Fruit fly (Drosophila melanogaster) whole organism, wandering third instar larva: ENCODE measurements around the gene Cdc6.
A peak's percentile ranks its signal among the peaks of the same experiment; 100 is the strongest.

Experiments
- Abd-B ChIP-seq: fragments of >200 bp; optimal IDR thresholded peaks from 2 replicates; lab custom pipeline; 2017; ENCODE audit warnings: missing biosample characterization, missing genetic modification characterization
- CG32264 ChIP-seq: fragments of 200-800 bp; sonication (Bioruptor generic); optimal IDR thresholded peaks from 2 replicates; lab custom pipeline; 2016; ENCODE audit warnings: missing biosample characterization, missing genetic modification characterization
- CG9705 ChIP-seq: fragments of 200-800 bp; sonication (Bioruptor generic); optimal IDR thresholded peaks from 2 replicates; lab custom pipeline; 2018; ENCODE audit warnings: missing biosample characterization, mild to moderate bottlenecking, missing genetic modification characterization
- CrebA ChIP-seq: fragments of 200-800 bp; sonication (Bioruptor generic); optimal IDR thresholded peaks from 2 replicates; lab custom pipeline; 2016; ENCODE audit warnings: missing biosample characterization, mild to moderate bottlenecking, missing genetic modification characterization, borderline replicate concordance
- Dfd ChIP-seq: fragments of >200 bp; optimal IDR thresholded peaks from 2 replicates; lab custom pipeline; 2017; ENCODE audit warnings: missing biosample characterization, missing genetic modification characterization
- Dif ChIP-seq: fragments of 200-275, 200-300 bp; sonication (Bioruptor generic); optimal IDR thresholded peaks from 2 replicates; lab custom pipeline; 2018; ENCODE audit warnings: missing biosample characterization, missing genetic modification characterization; ENCODE audit not compliant: partially characterized antibody
- HLH106 ChIP-seq: fragments of 200-800 bp; optimal IDR thresholded peaks from 3 replicates; lab custom pipeline; 2019; ENCODE audit warnings: missing biosample characterization, mild to moderate bottlenecking, missing genetic modification characterization, moderate library complexity
- Hnf4 ChIP-seq: fragments of 200-800 bp; sonication (Bioruptor generic); optimal IDR thresholded peaks from 2 replicates; lab custom pipeline; 2016; ENCODE audit warnings: missing biosample characterization, mild to moderate bottlenecking, missing genetic modification characterization
- Mio ChIP-seq: sonication (Bioruptor generic); optimal IDR thresholded peaks from 2 replicates; lab custom pipeline; 2016; ENCODE audit warnings: missing biosample characterization, missing genetic modification characterization
- OdsH ChIP-seq: fragments of 200-800 bp; sonication (Bioruptor generic); optimal IDR thresholded peaks from 2 replicates; lab custom pipeline; 2016; ENCODE audit warnings: missing biosample characterization, mild to moderate bottlenecking, missing genetic modification characterization
- Rel ChIP-seq, 2 experiments: fragments of 200-800 bp; sonication (Bioruptor generic) in 1 of 2; optimal IDR thresholded peaks; 2 replicates in 1 of 2; 3 replicates in 1 of 2; lab custom pipeline; 2016 to 2019; ENCODE audit warnings: mild to moderate bottlenecking in 2 of 2, missing biosample characterization in 2 of 2, missing genetic modification characterization in 2 of 2, moderate library complexity in 1 of 2
- Sp1 ChIP-seq: fragments of 200-800 bp; sonication (Bioruptor generic); optimal IDR thresholded peaks from 3 replicates; lab custom pipeline; 2019; ENCODE audit warnings: missing biosample characterization, mild to moderate bottlenecking, missing genetic modification characterization, moderate library complexity
- Vsx2 ChIP-seq: fragments of 200-300, 225-300 bp; sonication (Bioruptor generic); optimal IDR thresholded peaks from 2 replicates; lab custom pipeline; 2018; ENCODE audit warnings: missing biosample characterization, missing genetic modification characterization; ENCODE audit not compliant: partially characterized antibody
- br ChIP-seq: fragments of 200-800 bp; sonication (Bioruptor generic); optimal IDR thresholded peaks from 2 replicates; lab custom pipeline; 2016; ENCODE audit warnings: missing biosample characterization, missing genetic modification characterization
- brk ChIP-seq: fragments of 200-800 bp; sonication (Bioruptor generic); optimal IDR thresholded peaks from 2 replicates; lab custom pipeline; 2016; ENCODE audit warnings: missing biosample characterization, mild to moderate bottlenecking, missing genetic modification characterization
- dl ChIP-seq, 2 experiments: fragments of 175-275, 200-275 bp in 1 of 2; fragments of 200-275 bp in 1 of 2; sonication (Bioruptor generic); optimal IDR thresholded peaks; lab custom pipeline; 2018; ENCODE audit warnings: mild to moderate bottlenecking in 2 of 2, missing biosample characterization in 2 of 2, missing genetic modification characterization in 2 of 2, moderate library complexity in 2 of 2; ENCODE audit not compliant: partially characterized antibody in 2 of 2, insufficient read depth in 1 of 2
- dmrt93B ChIP-seq: fragments of 200-800 bp; sonication (Bioruptor generic); optimal IDR thresholded peaks from 2 replicates; lab custom pipeline; 2018; ENCODE audit warnings: missing biosample characterization, mild to moderate bottlenecking, missing genetic modification characterization
- dsf ChIP-seq: sonication (Bioruptor generic); optimal IDR thresholded peaks from 2 replicates; lab custom pipeline; 2016; ENCODE audit warnings: missing biosample characterization, missing genetic modification characterization, borderline replicate concordance
- ey ChIP-seq: fragments of 200-800 bp; sonication (Bioruptor generic); optimal IDR thresholded peaks from 2 replicates; lab custom pipeline; 2016; ENCODE audit warnings: missing biosample characterization, missing genetic modification characterization
- fru ChIP-seq: fragments of 200-800 bp; sonication (Bioruptor generic); optimal IDR thresholded peaks from 3 replicates; lab custom pipeline; 2016; ENCODE audit warnings: missing biosample characterization, mild to moderate bottlenecking, missing genetic modification characterization
- h ChIP-seq: fragments of 200-800 bp; sonication (Bioruptor generic); optimal IDR thresholded peaks from 3 replicates; lab custom pipeline; 2016; ENCODE audit warnings: missing biosample characterization, mild to moderate bottlenecking, missing genetic modification characterization
- jim ChIP-seq: fragments of 175-275, 200-325 bp; sonication (Bioruptor generic); optimal IDR thresholded peaks from 2 replicates; lab custom pipeline; 2016; ENCODE audit warnings: missing biosample characterization, mild to moderate bottlenecking, missing genetic modification characterization
- lola ChIP-seq: fragments of >200 bp; optimal IDR thresholded peaks from 2 replicates; lab custom pipeline; 2017; ENCODE audit warnings: missing biosample characterization, missing genetic modification characterization
- pan ChIP-seq: fragments of >200 bp; optimal IDR thresholded peaks from 2 replicates; lab custom pipeline; 2017
- rgr ChIP-seq: fragments of 200-800 bp; sonication (Bioruptor generic); optimal IDR thresholded peaks from 3 replicates; lab custom pipeline; 2016; ENCODE audit warnings: missing biosample characterization, mild to moderate bottlenecking, missing genetic modification characterization
- sage ChIP-seq: fragments of 200-800 bp; sonication (Bioruptor generic); optimal IDR thresholded peaks from 2 replicates; lab custom pipeline; 2016; ENCODE audit warnings: missing biosample characterization, mild to moderate bottlenecking, missing genetic modification characterization
- tai ChIP-seq: sonication (Bioruptor generic); optimal IDR thresholded peaks from 2 replicates; lab custom pipeline; 2016; ENCODE audit warnings: missing biosample characterization, missing genetic modification characterization
- usp ChIP-seq: fragments of >200 bp; optimal IDR thresholded peaks from 2 replicates; lab custom pipeline; 2017; ENCODE audit warnings: missing biosample characterization, missing genetic modification characterization
- woc ChIP-seq: sonication (Bioruptor generic); optimal IDR thresholded peaks from 2 replicates; lab custom pipeline; 2016; ENCODE audit warnings: missing biosample characterization, mild to moderate bottlenecking, missing genetic modification characterization

Cdc6 gene

DNA sequence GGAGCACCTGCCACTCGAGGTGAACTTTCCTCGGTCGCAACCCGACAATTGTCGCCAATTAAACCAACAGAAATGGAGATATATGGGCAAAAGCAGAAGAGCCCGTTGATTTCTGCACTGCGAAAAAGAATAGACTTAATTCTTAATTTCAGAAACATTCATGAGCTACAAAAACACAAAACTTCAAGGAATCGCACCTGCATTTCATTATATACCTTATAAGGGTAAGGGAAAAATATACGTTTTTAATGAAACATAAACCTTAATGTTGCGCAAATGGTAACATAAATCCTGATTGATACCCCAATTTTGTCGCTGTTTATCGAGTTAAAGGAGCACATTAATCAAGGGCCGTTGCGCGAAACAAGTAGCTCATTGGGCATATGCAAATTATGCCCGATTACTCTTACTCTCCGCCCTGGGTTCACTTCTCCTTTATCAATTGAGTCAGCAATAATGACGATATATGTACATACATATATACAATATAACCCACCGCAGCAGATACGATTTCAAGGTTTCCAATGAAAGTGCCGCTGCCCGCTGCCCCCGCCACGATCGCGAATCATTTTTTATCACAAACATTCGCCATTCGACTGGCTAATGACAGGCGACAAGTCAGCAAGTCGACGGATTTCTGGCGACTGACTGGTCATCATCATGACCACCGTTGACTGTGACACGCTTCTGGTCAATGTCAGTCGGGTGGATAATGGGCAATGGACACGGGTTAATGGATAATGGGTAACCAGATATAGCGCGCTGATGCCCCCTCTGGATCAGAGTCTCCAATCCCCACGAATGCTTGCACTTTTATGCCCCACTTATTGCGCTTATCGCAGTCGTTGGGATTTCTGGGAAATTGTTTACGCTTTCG is 28.2 kb upstream of the Cdc6 start:
- no peak for TF ChIP-seq sage (GFP tag; lab: Kevin White, UChicago)
- no peak for TF ChIP-seq pan
- TF ChIP-seq rgr (GFP tag; lab: Kevin White, UChicago) = no peak
- no peak for TF ChIP-seq Dfd (GFP tag; lab: Kevin White, UChicago)
- TF ChIP-seq fru (GFP tag; lab: Kevin White, UChicago) = peak; percentile 23
- TF ChIP-seq tai = no peak
- TF ChIP-seq br (GFP tag; lab: Kevin White, UChicago) = no peak
- no peak for TF ChIP-seq woc (GFP tag; lab: Kevin White, UChicago)
- TF ChIP-seq CG9705 (GFP tag; lab: Kevin White, UChicago) = no peak
- TF ChIP-seq dmrt93B = no peak
- no peak for TF ChIP-seq Vsx2 (GFP tag; lab: Kevin White, UChicago)
- TF ChIP-seq dsf (GFP tag; lab: Kevin White, UChicago) = no peak
- TF ChIP-seq Sp1 (GFP tag; lab: Kevin White, UChicago) = no peak
- TF ChIP-seq CG32264 = no peak
- TF ChIP-seq h (GFP tag; lab: Kevin White, UChicago) = peak; percentile 14
- no peak for TF ChIP-seq Dif (GFP tag; lab: Kevin White, UChicago)
- TF ChIP-seq dl (GFP tag; optimal IDR thresholded peaks at IDR 0.05; lab: Kevin White, UChicago; ENCODE audit: insufficient read depth in 1 of 2, partially characterized antibody in 2 of 2) = no peak
- peak; percentile 7 for TF ChIP-seq OdsH
- no peak for TF ChIP-seq Rel (GFP tag; optimal IDR thresholded peaks at IDR 0.05; lab: Kevin White, UChicago)
- TF ChIP-seq Rel (tag; optimal IDR thresholded peaks at IDR 0.05; lab: Kevin White, UChicago) = peak; percentile 3
- no peak for TF ChIP-seq lola (GFP tag; lab: Kevin White, UChicago)
- no peak for TF ChIP-seq Mio (GFP tag; lab: Kevin White, UChicago)
- TF ChIP-seq, all 38 proteins: peak for 4

dm6 chr3L:8660800-8661199 is 26.9 kb upstream of the Cdc6 start:
- TF ChIP-seq jim (GFP tag; lab: Kevin White, UChicago) (no peak), fru (GFP tag; lab: Kevin White, UChicago) (no peak), Mio (GFP tag; lab: Kevin White, UChicago) (no peak), brk (GFP tag; lab: Kevin White, UChicago) (no peak), Dif (GFP tag; lab: Kevin White, UChicago) (no peak)
- TF ChIP-seq, all 38 proteins: peak for 0

DNA sequence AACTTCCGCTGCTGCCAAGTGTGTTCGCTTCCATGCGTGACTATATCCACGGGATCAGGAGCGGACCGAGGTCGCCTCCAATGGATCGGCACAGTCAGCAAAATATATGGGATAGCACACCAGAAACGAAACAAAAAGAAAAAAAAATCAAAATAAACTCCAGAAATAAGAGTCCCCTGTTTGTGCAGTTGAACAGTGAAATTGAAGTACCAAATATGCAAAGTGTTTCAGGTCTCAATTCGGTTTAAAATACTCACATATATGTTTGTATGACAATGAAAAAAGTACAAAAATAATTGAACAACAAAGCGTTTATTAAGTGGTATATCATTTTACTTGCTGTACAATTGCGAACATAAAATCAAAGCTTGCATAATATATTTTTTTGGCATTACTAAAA is 25.7 kb upstream of the Cdc6 start:
- TF ChIP-seq CrebA (GFP tag; lab: Kevin White, UChicago) (no peak), lola (GFP tag; lab: Kevin White, UChicago) (no peak), HLH106 (tag; lab: Kevin White, UChicago) (no peak), jim (GFP tag; lab: Kevin White, UChicago) (no peak), usp (GFP tag; lab: Kevin White, UChicago) (no peak), ey (GFP tag; lab: Kevin White, UChicago) (no peak), dl (GFP tag; optimal IDR thresholded peaks at IDR 0.05; lab: Kevin White, UChicago; ENCODE audit: insufficient read depth in 1 of 2, partially characterized antibody in 2 of 2) (no peak), h (GFP tag; lab: Kevin White, UChicago) (no peak), CG32264 (no peak), tai (no peak)

DNA sequence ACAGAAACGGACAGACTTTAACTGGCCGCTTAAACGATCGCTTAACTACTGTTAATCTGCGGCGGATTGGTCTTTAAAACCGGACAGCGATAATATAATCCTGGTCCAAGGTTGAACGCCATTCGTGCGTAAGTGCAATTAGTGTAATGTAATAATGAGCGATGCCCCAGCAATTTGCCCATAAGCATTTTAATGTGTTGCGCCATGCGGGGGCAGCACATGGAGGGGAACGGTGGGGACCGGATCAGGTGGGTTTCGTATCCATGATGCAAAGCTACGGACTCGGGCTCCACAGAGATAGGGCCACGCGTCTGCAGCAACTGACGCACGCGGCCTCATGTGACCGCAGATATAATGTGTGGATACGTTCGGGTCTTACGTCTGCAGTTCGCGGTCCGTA is 23.9 kb upstream of the Cdc6 start:
- TF ChIP-seq Dif (GFP tag; lab: Kevin White, UChicago) (no peak), CrebA (GFP tag; lab: Kevin White, UChicago) (no peak), Hnf4 (GFP tag; lab: Kevin White, UChicago) (no peak), Rel (GFP tag; optimal IDR thresholded peaks at IDR 0.05; lab: Kevin White, UChicago) (no peak), Rel (tag; optimal IDR thresholded peaks at IDR 0.05; lab: Kevin White, UChicago) (no peak), jim (GFP tag; lab: Kevin White, UChicago) (no peak), pan (no peak), Abd-B (GFP tag; lab: Kevin White, UChicago) (no peak), lola (GFP tag; lab: Kevin White, UChicago) (no peak), Mio (GFP tag; lab: Kevin White, UChicago) (no peak), usp (GFP tag; lab: Kevin White, UChicago) (no peak), CG9705 (GFP tag; lab: Kevin White, UChicago) (no peak), OdsH (no peak), dl (GFP tag; optimal IDR thresholded peaks at IDR 0.05; lab: Kevin White, UChicago; ENCODE audit: insufficient read depth in 1 of 2, partially characterized antibody in 2 of 2) (no peak), tai (no peak)
